Fruit fly (Drosophila melanogaster): ENCODE results near the gene wts.

dm6 chr3R:30781661-30782120 lies 24.7 kb downstream of the wts start:
- TF ChIP-seq Sin3A (optimal IDR thresholded peaks at IDR 0.05) (no peak), psq (optimal IDR thresholded peaks at IDR 0.05) (no peak), ttk (optimal IDR thresholded peaks at IDR 0.05) (no peak)
